Worm (Caenorhabditis elegans): ENCODE measurements around the gene Y48A5A.1.

Gene Y48A5A.1

DNA sequence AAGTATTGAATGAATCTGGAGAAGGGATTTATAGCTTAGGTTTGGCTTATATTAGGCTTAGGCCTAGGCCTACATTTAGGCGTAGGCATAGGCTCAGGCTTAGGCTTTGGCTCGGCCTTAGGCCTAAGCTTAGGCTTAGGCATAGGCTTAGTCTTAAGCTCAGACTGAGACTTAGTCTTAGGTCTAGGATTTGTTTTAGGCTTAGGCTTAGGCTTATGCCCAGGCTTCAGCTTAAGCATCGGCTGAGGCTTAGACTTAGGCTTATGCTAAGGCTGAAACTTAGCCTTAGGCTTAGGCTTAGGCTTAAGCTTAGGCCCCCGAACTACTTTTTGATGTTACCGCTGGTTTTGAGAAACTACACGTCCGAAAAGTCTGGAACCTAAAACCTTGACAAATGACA is 44.8 kb upstream of the Y48A5A.1 start:
- TF ChIP-seq ceh-88 (GFP tag; IDR thresholded peaks at IDR 0.05) (no peak), nhr-76 (tag; optimal IDR thresholded peaks at IDR 0.05) (no peak), ceh-82 (tag; optimal IDR thresholded peaks at IDR 0.05) (no peak), sptf-1 (tag; optimal IDR thresholded peaks at IDR 0.05) (no peak), unc-62 (GFP tag; optimal IDR thresholded peaks at IDR 0.05) (no peak), nhr-47 (tag; optimal IDR thresholded peaks at IDR 0.05) (no peak), lin-13 (GFP tag; optimal IDR thresholded peaks at IDR 0.05) (no peak), skn-1 (tag; optimal IDR thresholded peaks at IDR 0.05) (no peak), lin-14 (GFP tag; optimal IDR thresholded peaks at IDR 0.05) (no peak), isw-1 (GFP tag; IDR thresholded peaks at IDR 0.05) (no peak), unc-30 (tag; optimal IDR thresholded peaks at IDR 0.05) (no peak), sox-4 (tag; optimal IDR thresholded peaks at IDR 0.05) (no peak), mef-2 (tag; optimal IDR thresholded peaks at IDR 0.05) (no peak), swsn-7 (tag; optimal IDR thresholded peaks at IDR 0.05) (no peak), alr-1 (tag; optimal IDR thresholded peaks at IDR 0.05; ENCODE audit: borderline replicate concordance) (no peak), mep-1 (tag; optimal IDR thresholded peaks at IDR 0.05) (no peak), mdl-1 (tag; optimal IDR thresholded peaks at IDR 0.05) (no peak), zip-4 (GFP tag; optimal IDR thresholded peaks at IDR 0.05) (no peak)

DNA sequence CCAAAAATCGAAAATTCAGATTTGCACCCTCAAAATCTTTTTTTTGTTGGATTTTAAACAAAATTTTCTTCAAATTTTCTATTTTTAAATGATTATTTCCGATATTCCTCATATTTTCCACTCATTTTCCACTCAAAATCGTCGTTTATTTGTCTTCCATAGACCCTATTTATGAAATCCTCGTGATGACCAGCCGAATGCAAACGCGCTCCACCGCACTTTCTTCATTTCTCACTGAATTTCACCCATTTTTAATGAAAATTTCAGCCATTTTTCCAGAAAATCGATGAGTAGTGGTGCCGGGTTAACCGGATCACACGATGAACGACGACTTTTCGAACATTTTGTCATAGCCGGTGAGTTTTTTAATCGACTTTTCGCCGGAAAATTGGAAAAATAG is 41.6 kb upstream of the Y48A5A.1 start, which contains the start of gene denn-4:
Gene denn-4, plus strand, starts transcription at position 280 of the 400 bp plus-strand sequence.
- TF ChIP-seq nhr-90 (tag; optimal IDR thresholded peaks at IDR 0.05; ENCODE audit: poor library complexity) = no peak
- TF ChIP-seq mab-9 (GFP tag; IDR thresholded peaks at IDR 0.05) = no peak
- peak; percentile 10 for TF ChIP-seq unc-130 (tag; optimal IDR thresholded peaks at IDR 0.05)
- TF ChIP-seq fos-1 (tag; optimal IDR thresholded peaks at IDR 0.05) = no peak
- TF ChIP-seq sup-37 (GFP tag; optimal IDR thresholded peaks at IDR 0.05) = no peak
- TF ChIP-seq pqm-1 (tag; optimal IDR thresholded peaks at IDR 0.05) = no peak
- TF ChIP-seq nhr-84 (tag; optimal IDR thresholded peaks at IDR 0.05) = no peak
- peak; percentile 20 for TF ChIP-seq blmp-1 (tag; optimal IDR thresholded peaks at IDR 0.05)
- TF ChIP-seq fkh-10 (GFP tag; optimal IDR thresholded peaks at IDR 0.05) = no peak
- no peak for TF ChIP-seq lin-13 (GFP tag; optimal IDR thresholded peaks at IDR 0.05)
- no peak for TF ChIP-seq tlp-1 (tag; optimal IDR thresholded peaks at IDR 0.05)
- TF ChIP-seq mdl-1 (tag; optimal IDR thresholded peaks at IDR 0.05) = no peak
- TF ChIP-seq nhr-76 (tag; optimal IDR thresholded peaks at IDR 0.05) = no peak
- TF ChIP-seq nhr-12 (tag; optimal IDR thresholded peaks at IDR 0.05) = no peak
- TF ChIP-seq isw-1 (GFP tag; IDR thresholded peaks at IDR 0.05) = no peak
- no peak for TF ChIP-seq ceh-88 (GFP tag; IDR thresholded peaks at IDR 0.05)
- TF ChIP-seq ceh-63 (GFP tag; optimal IDR thresholded peaks at IDR 0.05) = no peak
- TF ChIP-seq aly-2 (tag; optimal IDR thresholded peaks at IDR 0.05) = no peak
- TF ChIP-seq dsc-1 (tag; optimal IDR thresholded peaks at IDR 0.05) = no peak
- TF ChIP-seq ztf-11 (tag; optimal IDR thresholded peaks at IDR 0.05) = no peak
- no peak for TF ChIP-seq fkh-4 (tag; optimal IDR thresholded peaks at IDR 0.05; ENCODE audit: borderline replicate concordance)
- no peak for TF ChIP-seq vab-15 (tag; optimal IDR thresholded peaks at IDR 0.05)
- peak; percentile 4 for TF ChIP-seq lin-15B (tag; optimal IDR thresholded peaks at IDR 0.05)
- TF ChIP-seq pax-3 (tag; optimal IDR thresholded peaks at IDR 0.05) = no peak
- no peak for TF ChIP-seq swsn-7 (tag; optimal IDR thresholded peaks at IDR 0.05)
- TF ChIP-seq nhr-28 (tag; optimal IDR thresholded peaks at IDR 0.05) = no peak
- TF ChIP-seq pag-3 (tag; optimal IDR thresholded peaks at IDR 0.05; ENCODE audit: borderline replicate concordance, insufficient read depth) = no peak
- TF ChIP-seq fkh-8 (tag; optimal IDR thresholded peaks at IDR 0.05) = no peak
- TF ChIP-seq tbx-2 (tag; optimal IDR thresholded peaks at IDR 0.05) = no peak
- no peak for TF ChIP-seq zag-1 (tag; optimal IDR thresholded peaks at IDR 0.05)
- TF ChIP-seq hlh-4 (tag; optimal IDR thresholded peaks at IDR 0.05) = no peak
- TF ChIP-seq xbp-1 (tag; optimal IDR thresholded peaks at IDR 0.05) = peak; percentile 16
- TF ChIP-seq C04F5.9 (tag; optimal IDR thresholded peaks at IDR 0.05) = no peak
- TF ChIP-seq grh-1 (GFP tag; IDR thresholded peaks at IDR 0.05) = no peak
- TF ChIP-seq unc-30 (tag; optimal IDR thresholded peaks at IDR 0.05) = no peak
- TF ChIP-seq ztf-4 (tag; optimal IDR thresholded peaks at IDR 0.05) = no peak
- TF ChIP-seq C34B4.2 (tag; optimal IDR thresholded peaks at IDR 0.05) = no peak
- no peak for TF ChIP-seq sox-4 (tag; optimal IDR thresholded peaks at IDR 0.05)
- no peak for TF ChIP-seq C16A3.4 (tag; optimal IDR thresholded peaks at IDR 0.05)
- TF ChIP-seq ama-1 (optimal IDR thresholded peaks at IDR 0.05) = no peak
- no peak for TF ChIP-seq nhr-71 (tag; optimal IDR thresholded peaks at IDR 0.05)
- no peak for TF ChIP-seq efl-3 (GFP tag; optimal IDR thresholded peaks at IDR 0.05)

All from whole organism, L1 larva.